Fruit fly (Drosophila melanogaster) whole organism, prepupa: Measurements from ENCODE around the gene CG3473.

Experiments
- CG6792 ChIP-seq: fragments of 200-800 bp; sonication (Bioruptor generic); optimal IDR thresholded peaks from 3 replicates; lab custom pipeline; 2016; ENCODE audit warnings: missing biosample characterization, missing genetic modification characterization
- CG6854 ChIP-seq: fragments of 200-800 bp; sonication (Bioruptor generic); optimal IDR thresholded peaks from 2 replicates; lab custom pipeline; 2017; ENCODE audit warnings: missing biosample characterization, mild to moderate bottlenecking, missing genetic modification characterization
- Hr38 ChIP-seq: sonication (Bioruptor generic); optimal IDR thresholded peaks from 2 replicates; lab custom pipeline; 2016; ENCODE audit warnings: missing biosample characterization, missing genetic modification characterization

dm6 chr2L:14563626-14564025 is at the start of gene CG3473:
- no peak for TF ChIP-seq Hr38 (GFP tag; lab: Kevin White, UChicago)
- TF ChIP-seq CG6854: no peak
- TF ChIP-seq CG6792: no peak
